Fruit fly (Drosophila melanogaster) whole organism, embryonic: ENCODE measurements around the gene mAcon1.

Source experiments
- Adf1 ChIP-seq: fragments of 200-800 bp; sonication (Bioruptor generic); IDR thresholded peaks from 2 replicates; pipeline ENCODE4 v1.3.6; 2022; ENCODE audit warnings: missing biosample characterization, missing genetic modification characterization
- Aef1 ChIP-seq: fragments of 200-800 bp; sonication (Bioruptor generic); IDR thresholded peaks from 3 replicates; pipeline ENCODE4 v1.3.6; 2022; ENCODE audit warnings: missing biosample characterization, missing genetic modification characterization
- Bteb2 ChIP-seq: fragments of 200-800 bp; sonication (Bioruptor generic); optimal IDR thresholded peaks from 2 replicates; lab custom pipeline; 2016; ENCODE audit warnings: missing biosample characterization, missing genetic modification characterization
- C15 ChIP-seq: fragments of 200-800 bp; sonication (Bioruptor generic); IDR thresholded peaks from 3 replicates; pipeline ENCODE4 v1.3.6; 2022; ENCODE audit warnings: missing biosample characterization, missing genetic modification characterization
- CG10267 ChIP-seq: fragments of 200-800 bp; sonication (Bioruptor generic); optimal IDR thresholded peaks from 2 replicates; lab custom pipeline; 2018; ENCODE audit warnings: missing biosample characterization, mild to moderate bottlenecking, missing genetic modification characterization, moderate library complexity
- CG10366 ChIP-seq: fragments of 200-800 bp; sonication (Bioruptor generic); IDR thresholded peaks from 2 replicates; pipeline ENCODE4 v1.3.6; 2022; ENCODE audit warnings: missing biosample characterization, missing genetic modification characterization
- CG10462 ChIP-seq: fragments of 200-800 bp; sonication (Bioruptor generic); optimal IDR thresholded peaks from 2 replicates; lab custom pipeline; 2016; ENCODE audit warnings: missing biosample characterization, missing genetic modification characterization
- CG11456 ChIP-seq: fragments of 200-800 bp; sonication (Bioruptor generic); IDR thresholded peaks from 3 replicates; pipeline ENCODE4 v1.3.6; 2022; ENCODE audit warnings: missing biosample characterization, missing genetic modification characterization
- CG12659 ChIP-seq: fragments of 200-800 bp; sonication (Bioruptor generic); optimal IDR thresholded peaks from 3 replicates; lab custom pipeline; 2017; ENCODE audit warnings: mild to moderate bottlenecking, missing biosample characterization, missing genetic modification reagents, missing genetic modification characterization
- CG13894 ChIP-seq: fragments of 200-800 bp; sonication (Bioruptor generic); optimal IDR thresholded peaks from 3 replicates; lab custom pipeline; 2018; ENCODE audit warnings: missing biosample characterization, mild to moderate bottlenecking, missing genetic modification characterization, moderate library complexity
- CG14050 ChIP-seq: fragments of 200-800 bp; sonication (Bioruptor generic); IDR thresholded peaks from 3 replicates; pipeline ENCODE4 v1.3.6; 2022; ENCODE audit warnings: missing biosample characterization, missing genetic modification characterization
- CG15011 ChIP-seq: fragments of 200-800 bp; sonication (Bioruptor generic); optimal IDR thresholded peaks from 3 replicates; lab custom pipeline; 2018; ENCODE audit warnings: missing biosample characterization, mild to moderate bottlenecking, missing genetic modification characterization
- CG17328 ChIP-seq: fragments of 200-800 bp; sonication (Bioruptor generic); IDR thresholded peaks from 2 replicates; pipeline ENCODE4 v1.3.6; 2022; ENCODE audit warnings: missing biosample characterization, missing genetic modification characterization
- CG1832 ChIP-seq: fragments of 200-800 bp; sonication (Bioruptor generic); optimal IDR thresholded peaks from 2 replicates; lab custom pipeline; 2017; ENCODE audit warnings: missing biosample characterization, mild to moderate bottlenecking, missing genetic modification characterization, inconsistent platforms
- CG30403 ChIP-seq: fragments of 200-800 bp; sonication (Bioruptor generic); optimal IDR thresholded peaks from 3 replicates; lab custom pipeline; 2016; ENCODE audit warnings: missing biosample characterization, missing genetic modification characterization
- CG3838 ChIP-seq: fragments of 200-800 bp; sonication (Bioruptor generic); optimal IDR thresholded peaks from 3 replicates; lab custom pipeline; 2016; ENCODE audit warnings: missing biosample characterization, missing genetic modification characterization
- CG6254 ChIP-seq: fragments of 200-800 bp; sonication (Bioruptor generic); optimal IDR thresholded peaks from 3 replicates; lab custom pipeline; 2017; ENCODE audit warnings: mild to moderate bottlenecking, missing biosample characterization, missing genetic modification reagents, missing genetic modification characterization
- CG6689 ChIP-seq: fragments of 200-800 bp; sonication (Bioruptor generic); IDR thresholded peaks from 2 replicates; pipeline ENCODE4 v1.3.6; 2022; ENCODE audit warnings: missing biosample characterization, missing genetic modification characterization
- CG8359 ChIP-seq: fragments of 200-800 bp; sonication (Bioruptor generic); optimal IDR thresholded peaks from 2 replicates; lab custom pipeline; 2017; ENCODE audit warnings: missing biosample characterization, mild to moderate bottlenecking, missing genetic modification characterization, borderline replicate concordance
- CG9876 ChIP-seq: fragments of 200-800 bp; sonication (Bioruptor generic); optimal IDR thresholded peaks from 2 replicates; lab custom pipeline; 2016; ENCODE audit warnings: missing biosample characterization, missing genetic modification characterization
- Chrac-16 ChIP-seq: fragments of 200-800 bp; sonication (Bioruptor generic); optimal IDR thresholded peaks from 3 replicates; lab custom pipeline; 2016; ENCODE audit warnings: missing biosample characterization, missing genetic modification characterization
- CrebB ChIP-seq: fragments of 200-800 bp; sonication (Bioruptor generic); optimal IDR thresholded peaks from 3 replicates; lab custom pipeline; 2018; ENCODE audit warnings: missing biosample characterization, mild to moderate bottlenecking, missing genetic modification characterization
- Drgx ChIP-seq: fragments of 200-800 bp; sonication (Bioruptor generic); IDR thresholded peaks from 2 replicates; pipeline ENCODE4 v1.3.6; 2022; ENCODE audit warnings: missing biosample characterization, missing genetic modification characterization
- Elba2 ChIP-seq: fragments of 200-800 bp; sonication (Bioruptor generic); optimal IDR thresholded peaks from 3 replicates; lab custom pipeline; 2016; ENCODE audit warnings: missing biosample characterization, missing genetic modification characterization
- HLH4C ChIP-seq: fragments of 200-800 bp; sonication (Bioruptor generic); IDR thresholded peaks from 3 replicates; pipeline ENCODE4 v1.3.6; 2022; ENCODE audit warnings: missing biosample characterization, missing genetic modification characterization; ENCODE audit not compliant: partially characterized antibody
- HLH54F ChIP-seq: fragments of 200-800 bp; sonication (Bioruptor generic); optimal IDR thresholded peaks from 3 replicates; lab custom pipeline; 2016; ENCODE audit warnings: missing biosample characterization, missing genetic modification characterization
- Nf-YB ChIP-seq: fragments of 200-800 bp; sonication (Bioruptor generic); optimal IDR thresholded peaks from 3 replicates; lab custom pipeline; 2019; ENCODE audit warnings: missing biosample characterization, mild to moderate bottlenecking, missing genetic modification characterization, moderate library complexity
- Ravus ChIP-seq: fragments of 200-800 bp; sonication (Bioruptor generic); IDR thresholded peaks from 2 replicates; pipeline ENCODE4 v1.3.6; 2022; ENCODE audit warnings: missing biosample characterization, missing genetic modification characterization
- Ssrp ChIP-seq: fragments of 200-800 bp; sonication (Bioruptor generic); optimal IDR thresholded peaks from 2 replicates; lab custom pipeline; 2018; ENCODE audit warnings: missing biosample characterization, mild to moderate bottlenecking, missing genetic modification characterization, moderate library complexity
- Usf ChIP-seq: fragments of 200-800 bp; sonication (Bioruptor generic); optimal IDR thresholded peaks from 2 replicates; lab custom pipeline; 2017; ENCODE audit warnings: missing genotype, missing biosample characterization, missing genetic modification characterization
- ato ChIP-seq: fragments of 200-800 bp; sonication (Bioruptor generic); IDR thresholded peaks from 2 replicates; pipeline ENCODE4 v1.3.6; 2022; ENCODE audit warnings: missing biosample characterization, missing genetic modification characterization; ENCODE audit not compliant: partially characterized antibody
- az2 ChIP-seq: fragments of 200-800 bp; sonication (Bioruptor generic); optimal IDR thresholded peaks from 3 replicates; lab custom pipeline; 2016; ENCODE audit warnings: missing biosample characterization, missing genetic modification characterization
- cas ChIP-seq: fragments of 200-800 bp; sonication (Bioruptor generic); IDR thresholded peaks from 2 replicates; pipeline ENCODE4 v1.3.6; 2022; ENCODE audit warnings: missing biosample characterization, missing genetic modification characterization
- chif ChIP-seq, 2 experiments: fragments of 200-800 bp; sonication (Bioruptor generic); optimal IDR thresholded peaks; 3 replicates each; lab custom pipeline; 2016; ENCODE audit warnings: missing biosample characterization in 2 of 2, missing genetic modification characterization in 2 of 2
- chn ChIP-seq: fragments of 200-800 bp; sonication (Bioruptor generic); optimal IDR thresholded peaks from 2 replicates; lab custom pipeline; 2016; ENCODE audit warnings: missing biosample characterization, missing genetic modification characterization
- crol ChIP-seq: fragments of 200-800 bp; sonication (Bioruptor generic); IDR thresholded peaks from 2 replicates; pipeline ENCODE4 v1.3.6; 2022; ENCODE audit warnings: missing biosample characterization, missing genetic modification characterization
- dan ChIP-seq: fragments of 200-800 bp; sonication (Bioruptor generic); IDR thresholded peaks from 2 replicates; pipeline ENCODE4 v1.3.6; 2022; ENCODE audit warnings: missing biosample characterization, missing genetic modification characterization
- ems ChIP-seq: fragments of 200-800 bp; sonication (Bioruptor generic); optimal IDR thresholded peaks from 3 replicates; lab custom pipeline; 2016; ENCODE audit warnings: missing biosample characterization, missing genetic modification characterization
- eve ChIP-seq, 2 experiments: fragments of >200 bp; optimal IDR thresholded peaks; 2 replicates each; lab custom pipeline; 2017; ENCODE audit warnings: missing biosample characterization in 2 of 2, missing genetic modification characterization in 2 of 2
- gce ChIP-seq: fragments of 200-800 bp; sonication (Bioruptor generic); IDR thresholded peaks from 3 replicates; pipeline ENCODE4 v1.3.6; 2022; ENCODE audit warnings: missing biosample characterization, missing genetic modification characterization
- grn ChIP-seq: fragments of 200-800 bp; sonication (Bioruptor generic); optimal IDR thresholded peaks from 3 replicates; lab custom pipeline; 2017; ENCODE audit warnings: missing biosample characterization, missing genetic modification characterization
- gt ChIP-seq: fragments of 200-800 bp; sonication (Bioruptor generic); IDR thresholded peaks from 2 replicates; pipeline ENCODE4 v1.3.6; 2022; ENCODE audit warnings: missing biosample characterization, missing genetic modification characterization
- nmo ChIP-seq: fragments of 200-800 bp; sonication (Bioruptor generic); optimal IDR thresholded peaks from 2 replicates; lab custom pipeline; 2018; ENCODE audit warnings: missing biosample characterization, mild to moderate bottlenecking, missing genetic modification characterization, moderate library complexity
- nom ChIP-seq: fragments of 200-800 bp; sonication (Bioruptor generic); optimal IDR thresholded peaks from 2 replicates; lab custom pipeline; 2017; ENCODE audit warnings: missing biosample characterization, missing genetic modification characterization, mild to moderate bottlenecking, moderate library complexity, missing genetic modification reagents
- psq ChIP-seq: fragments of 200-800 bp; sonication (Bioruptor generic); optimal IDR thresholded peaks from 2 replicates; lab custom pipeline; 2017; ENCODE audit warnings: missing biosample characterization, missing genetic modification characterization
- salm ChIP-seq: fragments of 200-800 bp; sonication (Bioruptor generic); optimal IDR thresholded peaks from 2 replicates; lab custom pipeline; 2018; ENCODE audit warnings: missing biosample characterization, mild to moderate bottlenecking, missing genetic modification characterization
- slou ChIP-seq: fragments of 200-800 bp; sonication (Bioruptor generic); optimal IDR thresholded peaks from 3 replicates; lab custom pipeline; 2016; ENCODE audit warnings: missing biosample characterization, missing genetic modification characterization
- ssp ChIP-seq: fragments of 200-800 bp; sonication (Bioruptor generic); IDR thresholded peaks from 2 replicates; pipeline ENCODE4 v1.3.6; 2022; ENCODE audit warnings: missing biosample characterization, missing genetic modification characterization
- tna ChIP-seq: fragments of 200-800 bp; sonication (Bioruptor generic); IDR thresholded peaks from 2 replicates; pipeline ENCODE4 v1.3.6; 2022; ENCODE audit warnings: missing biosample characterization, missing genetic modification characterization; ENCODE audit not compliant: partially characterized antibody
- wek ChIP-seq: fragments of 200-800 bp; sonication (Bioruptor generic); optimal IDR thresholded peaks from 3 replicates; lab custom pipeline; 2018; ENCODE audit warnings: missing biosample characterization, mild to moderate bottlenecking, missing genetic modification characterization, moderate library complexity
- wor ChIP-seq: fragments of 200-800 bp; sonication (Bioruptor generic); IDR thresholded peaks from 2 replicates; pipeline ENCODE4 v1.3.6; 2022; ENCODE audit warnings: missing biosample characterization, missing genetic modification characterization
- zfh2 ChIP-seq: fragments of 200-800 bp; sonication (Bioruptor generic); optimal IDR thresholded peaks from 2 replicates; lab custom pipeline; 2016; ENCODE audit warnings: missing biosample characterization, missing genetic modification characterization

The mAcon1 gene

DNA sequence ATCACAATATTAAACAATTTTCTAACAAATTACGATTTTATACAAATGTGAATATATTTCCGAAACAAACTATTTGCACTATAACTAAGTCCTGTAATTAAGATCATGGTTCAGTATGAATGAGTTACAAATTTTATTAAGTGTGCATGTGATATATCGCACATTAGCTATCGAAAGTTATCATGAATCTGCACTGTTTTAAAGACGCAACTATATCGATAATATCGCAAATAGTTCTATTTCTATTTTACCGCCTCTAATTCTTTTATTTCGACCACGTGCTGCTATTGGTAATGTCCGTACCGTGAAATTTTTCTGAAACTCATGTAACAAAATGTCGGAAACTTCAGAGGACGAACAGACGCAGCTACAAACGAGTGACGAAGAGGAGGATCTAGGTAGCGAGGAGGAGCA lies 25.4 kb upstream of the mAcon1 start, which contains the start of gene pths (continued):
- TF ChIP-seq grn = peak; percentile 45
- TF ChIP-seq Adf1 (GFP tag; lab: Robert Waterston, UW) = no peak
- no peak for TF ChIP-seq salm (tag; lab: Kevin White, UChicago)
- TF ChIP-seq ato (GFP tag; lab: Robert Waterston, UW) = peak; percentile 71; the same call in 1 of the 2 replicates
- no peak for TF ChIP-seq CG15011 (GFP tag; lab: Kevin White, UChicago)
- no peak for TF ChIP-seq Bteb2 (GFP tag; lab: Kevin White, UChicago)
- TF ChIP-seq gt = no peak
- TF ChIP-seq CG14050 (GFP tag; lab: Robert Waterston, UW) = no peak
- TF ChIP-seq ems = no peak
- peak; percentile 45 for TF ChIP-seq Usf (GFP tag; lab: Kevin White, UChicago)
- TF ChIP-seq tna (GFP tag; lab: Robert Waterston, UW) = peak; percentile 61
- no peak for TF ChIP-seq wor (GFP tag; lab: Robert Waterston, UW)
- TF ChIP-seq gce (GFP tag; lab: Robert Waterston, UW) = no peak
- TF ChIP-seq CG3838 = no peak
- TF ChIP-seq ssp (GFP tag; lab: Robert Waterston, UW) = peak; percentile 99
- TF ChIP-seq CG10462 (GFP tag; lab: Kevin White, UChicago) = no peak
- peak; percentile 50; the same call in 1 of the 2 replicates for TF ChIP-seq CG6689
- peak; percentile 23; the same call in 1 of the 3 replicates for TF ChIP-seq Aef1 (GFP tag; lab: Robert Waterston, UW)
- TF ChIP-seq HLH54F (GFP tag; lab: Kevin White, UChicago) = peak; percentile 60
- TF ChIP-seq CrebB (tag; lab: Kevin White, UChicago) = no peak
- peak; percentile 30 for TF ChIP-seq zfh2
- peak; percentile 76 for TF ChIP-seq nmo
- TF ChIP-seq CG13894 (tag; lab: Kevin White, UChicago) = peak; percentile 52
- 0 out of 2 replicates have a peak, but pooled peaks have one; percentile 28 for TF ChIP-seq CG17328 (GFP tag; lab: Robert Waterston, UW)
- TF ChIP-seq CG11456 (GFP tag; lab: Robert Waterston, UW) = peak; percentile 75; the same call in 1 of the 3 replicates
- no peak for TF ChIP-seq psq
- TF ChIP-seq slou = peak; percentile 60
- TF ChIP-seq C15 (GFP tag; lab: Robert Waterston, UW) = no peak
- peak; percentile 77 for TF ChIP-seq HLH4C
- peak; percentile 48 for TF ChIP-seq CG10267 (tag; lab: Kevin White, UChicago)
- peak; percentile 64 for TF ChIP-seq CG30403 (GFP tag; lab: Kevin White, UChicago)
- no peak for TF ChIP-seq nom (GFP tag; lab: Kevin White, UChicago)
- peak; percentile 0 for TF ChIP-seq Elba2 (GFP tag; lab: Kevin White, UChicago)
- TF ChIP-seq az2 (GFP tag; lab: Kevin White, UChicago) = peak; percentile 2
- TF ChIP-seq Ravus (GFP tag; lab: Robert Waterston, UW) = no peak
- 0 out of 2 replicates have a peak, but pooled peaks have one; percentile 33 for TF ChIP-seq CG10366 (GFP tag; lab: Robert Waterston, UW)
- TF ChIP-seq chn (GFP tag; lab: Kevin White, UChicago) = no peak
- no peak for TF ChIP-seq dan (GFP tag; lab: Robert Waterston, UW)
- TF ChIP-seq crol (GFP tag; lab: Robert Waterston, UW) = no peak
- peak; percentile 61 for TF ChIP-seq CG12659 (GFP tag; lab: Kevin White, UChicago)
- peak; percentile 18 for TF ChIP-seq Ssrp (tag; lab: Kevin White, UChicago)
- no peak for TF ChIP-seq wek (GFP tag; lab: Kevin White, UChicago)
- TF ChIP-seq CG6254 (GFP tag; lab: Kevin White, UChicago) = no peak
- TF ChIP-seq chif (GFP tag; optimal IDR thresholded peaks at IDR 0.05; lab: Kevin White, UChicago) = peak in 1 of 2 experiments; percentile 38
- TF ChIP-seq Drgx = no peak
- peak; percentile 40 for TF ChIP-seq Chrac-16 (GFP tag; lab: Kevin White, UChicago)
- TF ChIP-seq CG9876 = peak; percentile 49
- no peak for TF ChIP-seq Nf-YB (GFP tag; lab: Kevin White, UChicago)
- TF ChIP-seq cas (GFP tag; lab: Robert Waterston, UW) = no peak
- TF ChIP-seq CG8359 (GFP tag; lab: Kevin White, UChicago) = no peak
- no peak for TF ChIP-seq eve (GFP tag; optimal IDR thresholded peaks at IDR 0.05; lab: Kevin White, UChicago)
- no peak for TF ChIP-seq CG1832
